Fruit fly (Drosophila melanogaster) whole organism, wandering third instar larva: Measurements from ENCODE around the gene Sf3b2.

ENCODE experiments used
- Abd-B ChIP-seq: fragments of >200 bp; optimal IDR thresholded peaks from 2 replicates; lab custom pipeline; 2017; ENCODE audit warnings: missing biosample characterization, missing genetic modification characterization
- N ChIP-seq: fragments of >200 bp; optimal IDR thresholded peaks from 2 replicates; lab custom pipeline; 2018; ENCODE audit warnings: missing biosample characterization, missing external identifiers, missing genetic modification characterization
- OdsH ChIP-seq: fragments of 200-800 bp; sonication (Bioruptor generic); optimal IDR thresholded peaks from 2 replicates; lab custom pipeline; 2016; ENCODE audit warnings: missing biosample characterization, mild to moderate bottlenecking, missing genetic modification characterization
- woc ChIP-seq: sonication (Bioruptor generic); optimal IDR thresholded peaks from 2 replicates; lab custom pipeline; 2016; ENCODE audit warnings: missing biosample characterization, mild to moderate bottlenecking, missing genetic modification characterization

dm6 chr2L:3030350-3030749 lies 1.4 kb upstream of the Sf3b2 start, which contains the start of gene GABPI:
- TF ChIP-seq N (GFP tag; lab: Kevin White, UChicago) = no peak
- no peak for TF ChIP-seq Abd-B
- no peak for TF ChIP-seq OdsH (GFP tag; lab: Kevin White, UChicago)
- TF ChIP-seq woc (GFP tag; lab: Kevin White, UChicago) = no peak
